Fruit fly (Drosophila melanogaster): ENCODE data around the gene mora.

dm6 chr3R:24148838-24149237 is 37.3 kb upstream of the mora start, which contains the start of gene Slimp:
- TF ChIP-seq h (optimal IDR thresholded peaks at IDR 0.05) (no peak), psq (optimal IDR thresholded peaks at IDR 0.05) (no peak), ttk (optimal IDR thresholded peaks at IDR 0.05) (no peak), insv (optimal IDR thresholded peaks at IDR 0.05) (no peak), Myc (optimal IDR thresholded peaks at IDR 0.05) (no peak), Sin3A (optimal IDR thresholded peaks at IDR 0.05) (no peak)

Data from Kc167 (cell line).